Worm (Caenorhabditis elegans): ENCODE measurements around the gene F55C5.17.
A peak's percentile ranks its signal among the peaks of the same experiment; 100 is the strongest.

The F55C5.17 gene

DNA sequence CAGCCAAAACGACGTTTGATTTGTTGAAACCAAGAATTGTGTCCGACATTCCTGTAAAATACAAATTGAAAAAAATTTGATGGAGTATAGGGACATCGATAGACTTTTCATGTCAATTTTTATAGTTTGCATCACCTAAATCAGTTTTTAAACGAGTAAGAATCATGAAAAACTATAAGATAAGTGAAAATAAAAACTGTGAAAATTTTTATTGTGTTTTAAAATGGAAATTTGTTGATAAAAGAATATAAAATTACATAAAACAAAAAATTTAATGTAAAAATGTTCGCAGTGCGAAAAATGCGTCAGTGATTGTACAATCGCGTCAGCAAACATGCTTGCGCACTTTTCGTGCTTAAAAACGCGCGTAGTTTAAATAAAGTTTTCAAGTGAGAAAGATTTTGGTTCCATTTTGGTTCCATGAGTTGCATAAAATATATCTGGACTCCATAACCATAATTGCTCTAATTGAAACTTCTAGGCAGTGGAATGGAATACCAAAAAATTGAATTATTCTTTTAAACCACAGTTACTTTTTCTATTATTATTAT lies 41.2 kb downstream of the F55C5.17 start, which contains the start of gene tomm-20 (continued):
- TF ChIP-seq Y79H2A.3 (GFP tag; conservative IDR thresholded peaks at IDR 0.05) (no peak), pha-4 (tag; optimal IDR thresholded peaks at IDR 0.05) (peak; percentile 37), ztf-18 (tag; optimal IDR thresholded peaks at IDR 0.05) (peak; percentile 99), xnd-1 (tag; optimal IDR thresholded peaks at IDR 0.05) (peak; percentile 54), ceh-91 (GFP tag; IDR thresholded peaks at IDR 0.05) (peak; percentile 10; the same call in 1 of the 2 replicates), F10E7.11 (tag; optimal IDR thresholded peaks at IDR 0.05) (no peak), gei-17 (GFP tag; optimal IDR thresholded peaks at IDR 0.05) (peak; percentile 20), madf-6 (GFP tag; IDR thresholded peaks at IDR 0.05) (peak; percentile 86), Y53F4B.3 (GFP tag; IDR thresholded peaks at IDR 0.05) (no peak), C06A6.2 (GFP tag; conservative IDR thresholded peaks at IDR 0.05) (peak; percentile 73), C17E4.6 (GFP tag; IDR thresholded peaks at IDR 0.05) (0 out of 2 replicates have a peak, but pooled peaks have one; percentile 43), tbp1 (GFP tag; optimal IDR thresholded peaks at IDR 0.05) (peak; percentile 71), F33H1.4 (GFP tag; IDR thresholded peaks at IDR 0.05) (peak; percentile 73), F23B12.7 (tag; optimal IDR thresholded peaks at IDR 0.05; ENCODE audit: insufficient read depth) (peak; percentile 83), egl-18 (GFP tag; IDR thresholded peaks at IDR 0.05) (0 out of 2 replicates have a peak, but pooled peaks have one; percentile 66), B0336.3 (GFP tag; IDR thresholded peaks at IDR 0.05) (peak; percentile 78), efl-1 (GFP tag; optimal IDR thresholded peaks at IDR 0.05) (peak; percentile 91), ceh-79 (tag; optimal IDR thresholded peaks at IDR 0.05) (no peak), athp-1 (tag; optimal IDR thresholded peaks at IDR 0.05) (peak; percentile 23)

DNA sequence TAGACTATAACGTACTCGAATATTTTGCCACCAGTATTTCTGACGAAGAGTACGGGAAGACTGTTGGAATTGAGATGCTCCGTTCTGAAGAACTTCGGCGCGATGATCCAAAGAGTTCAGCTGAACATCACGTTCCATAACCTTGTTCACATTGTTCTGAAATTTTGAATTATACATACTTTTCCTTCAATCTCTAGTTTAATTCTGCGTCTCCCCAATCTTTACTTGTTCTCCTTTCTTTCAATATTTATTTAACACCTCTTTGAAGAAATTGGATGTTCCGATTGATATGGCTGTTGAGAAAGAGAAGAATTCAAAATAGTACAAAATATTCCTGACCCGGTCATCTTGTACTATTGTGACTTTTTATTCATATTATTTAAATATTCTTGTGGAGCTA lies 42.5 kb downstream of the F55C5.17 start, which contains the start of gene F23H12.3:
TSS of gene F23H12.3 (plus strand) at position 301 of the 400 bp plus-strand sequence.
- TF ChIP-seq tlf-1 (GFP tag; optimal IDR thresholded peaks at IDR 0.05) (no peak), rcor-1 (GFP tag; IDR thresholded peaks at IDR 0.05) (no peak), ets-4 (GFP tag; optimal IDR thresholded peaks at IDR 0.05) (no peak), sdz-38 (tag; optimal IDR thresholded peaks at IDR 0.05) (no peak), repo-1 (tag; optimal IDR thresholded peaks at IDR 0.05) (no peak), zfh-2 (GFP tag; conservative IDR thresholded peaks at IDR 0.05) (no peak), him-1 (tag; optimal IDR thresholded peaks at IDR 0.05) (no peak), ztf-18 (tag; optimal IDR thresholded peaks at IDR 0.05) (no peak), ztf-25 (GFP tag; IDR thresholded peaks at IDR 0.05) (no peak), F39B2.1 (GFP tag; IDR thresholded peaks at IDR 0.05) (no peak), cebp-2 (GFP tag; IDR thresholded peaks at IDR 0.05) (no peak)

DNA sequence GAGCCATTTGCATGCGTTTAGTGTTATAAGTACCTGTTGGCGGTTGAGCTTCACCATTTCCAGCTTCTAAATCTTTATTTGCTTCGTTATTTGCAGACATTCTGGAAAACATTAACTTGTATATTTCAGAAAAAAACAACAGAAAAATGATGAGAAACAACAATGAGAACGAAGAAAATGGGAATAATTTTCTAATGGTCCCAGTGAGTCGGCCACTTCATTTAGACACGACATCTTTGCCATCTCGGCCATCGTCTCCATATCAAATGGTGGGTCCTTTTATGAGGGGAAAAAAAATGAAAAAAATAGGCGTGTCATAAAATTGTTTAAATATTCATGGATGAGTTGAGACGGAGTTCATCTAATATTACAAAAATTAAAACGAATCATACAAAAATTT lies 43.5 kb downstream of the F55C5.17 start, which contains the start of gene snb-2:
TSS of gene snb-2 (minus strand) at position 101 of the 400 bp plus-strand sequence.
- no peak for TF ChIP-seq aptf-2 (GFP tag; conservative IDR thresholded peaks at IDR 0.05)
- no peak for TF ChIP-seq D2030.7 (GFP tag; IDR thresholded peaks at IDR 0.05)
- no peak for TF ChIP-seq lin-54 (GFP tag; optimal IDR thresholded peaks at IDR 0.05)
- TF ChIP-seq lag-1 (GFP tag; IDR thresholded peaks at IDR 0.05), result no peak
- TF ChIP-seq ceh-27 (GFP tag; optimal IDR thresholded peaks at IDR 0.05), result no peak
- TF ChIP-seq dpff-1 (tag; optimal IDR thresholded peaks at IDR 0.05), result no peak
- no peak for TF ChIP-seq F49E8.2 (tag; optimal IDR thresholded peaks at IDR 0.05; ENCODE audit: insufficient read depth)
- no peak for TF ChIP-seq die-1 (tag; optimal IDR thresholded peaks at IDR 0.05)
- no peak for TF ChIP-seq hsf-1 (GFP tag; IDR thresholded peaks at IDR 0.05)

Data from whole organism, young adult.